Fruit fly (Drosophila melanogaster): ENCODE data around the gene CG9154.
A peak's percentile ranks its signal among the peaks of the same experiment; 100 is the strongest.

Gene CG9154

DNA sequence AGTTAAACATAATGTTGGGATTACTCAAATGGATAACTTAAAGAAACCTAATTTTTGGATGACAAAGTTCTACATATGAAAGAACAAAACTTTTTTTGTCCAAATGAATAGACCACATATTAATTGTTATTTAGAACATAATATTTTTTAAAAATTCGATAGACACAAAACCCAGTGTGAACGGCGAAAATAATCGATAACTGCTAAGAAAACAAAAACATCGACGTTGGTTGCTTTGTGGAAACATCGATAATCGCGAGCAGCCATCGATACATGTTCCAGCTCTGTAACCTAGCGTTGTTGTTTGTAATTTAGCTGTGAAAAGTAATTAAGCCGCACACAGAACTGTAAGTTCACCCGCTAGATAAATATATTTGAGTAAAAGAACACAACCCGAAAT, 19.9 kb downstream of the CG9154 start, which contains the start of gene CG9135 (continued):
- no peak for TF ChIP-seq Atf-2 (GFP tag; optimal IDR thresholded peaks at IDR 0.05)
- TF ChIP-seq bsh (GFP tag; optimal IDR thresholded peaks at IDR 0.05): no peak
- no peak for TF ChIP-seq lilli (GFP tag; optimal IDR thresholded peaks at IDR 0.05)
- no peak for TF ChIP-seq Camta (GFP tag; optimal IDR thresholded peaks at IDR 0.05)
- no peak for TF ChIP-seq CG18262 (tag; optimal IDR thresholded peaks at IDR 0.05)
- no peak for TF ChIP-seq run (tag; optimal IDR thresholded peaks at IDR 0.05)
- no peak for TF ChIP-seq twi (tag; optimal IDR thresholded peaks at IDR 0.05)
- peak; percentile 99 for TF ChIP-seq Bgb (GFP tag; IDR thresholded peaks at IDR 0.05; ENCODE audit: partially characterized antibody)
- peak; percentile 97 for TF ChIP-seq Doc3 (GFP tag; IDR thresholded peaks at IDR 0.05; ENCODE audit: partially characterized antibody)
- TF ChIP-seq sc (optimal IDR thresholded peaks at IDR 0.05): no peak
- no peak for TF ChIP-seq sc (GFP tag; optimal IDR thresholded peaks at IDR 0.05)
- no peak for TF ChIP-seq sim (GFP tag; IDR thresholded peaks at IDR 0.05)
- TF ChIP-seq TFAM (GFP tag; optimal IDR thresholded peaks at IDR 0.05): no peak
- no peak for TF ChIP-seq Atf3 (GFP tag; optimal IDR thresholded peaks at IDR 0.05)
- TF ChIP-seq CG3847 (GFP tag; IDR thresholded peaks at IDR 0.05): no peak
- TF ChIP-seq Dll (GFP tag; IDR thresholded peaks at IDR 0.05; ENCODE audit: partially characterized antibody): peak; percentile 96
- TF ChIP-seq usp (GFP tag; optimal IDR thresholded peaks at IDR 0.05): no peak
- no peak for TF ChIP-seq CG31365 (tag; optimal IDR thresholded peaks at IDR 0.05)
- TF ChIP-seq abd-A (tag; optimal IDR thresholded peaks at IDR 0.05): no peak
- no peak for TF ChIP-seq Sry-β (GFP tag; optimal IDR thresholded peaks at IDR 0.05)
- no peak for TF ChIP-seq ken (GFP tag; IDR thresholded peaks at IDR 0.05)
- no peak for TF ChIP-seq CG2678 (tag; optimal IDR thresholded peaks at IDR 0.05)
- TF ChIP-seq unc-4 (GFP tag; IDR thresholded peaks at IDR 0.05; ENCODE audit: partially characterized antibody): peak; percentile 99
- TF ChIP-seq zen (tag; optimal IDR thresholded peaks at IDR 0.05): peak; percentile 56
- no peak for TF ChIP-seq CG12155 (GFP tag; optimal IDR thresholded peaks at IDR 0.05)
- peak; percentile 35 for TF ChIP-seq Dek (tag; optimal IDR thresholded peaks at IDR 0.05)
- TF ChIP-seq CG18599 (GFP tag; optimal IDR thresholded peaks at IDR 0.05): no peak
- TF ChIP-seq hb (GFP tag; IDR thresholded peaks at IDR 0.05; ENCODE audit: partially characterized antibody): peak; percentile 99
- TF ChIP-seq CG16813 (GFP tag; IDR thresholded peaks at IDR 0.05; ENCODE audit: partially characterized antibody): peak; percentile 99
- TF ChIP-seq Hey (tag; optimal IDR thresholded peaks at IDR 0.05): no peak
- TF ChIP-seq H15 (GFP tag; IDR thresholded peaks at IDR 0.05): no peak
- no peak for TF ChIP-seq Nf-YA (GFP tag; IDR thresholded peaks at IDR 0.05)
- no peak for TF ChIP-seq CG10979 (tag; optimal IDR thresholded peaks at IDR 0.05)
- TF ChIP-seq CG31441 (GFP tag; IDR thresholded peaks at IDR 0.05): no peak
- TF ChIP-seq HHEX (GFP tag; optimal IDR thresholded peaks at IDR 0.05): no peak
- no peak for TF ChIP-seq h (optimal IDR thresholded peaks at IDR 0.05)
- TF ChIP-seq CG17359 (tag; optimal IDR thresholded peaks at IDR 0.05): no peak
- no peak for TF ChIP-seq ab (GFP tag; optimal IDR thresholded peaks at IDR 0.05)
- no peak for TF ChIP-seq cad (GFP tag; optimal IDR thresholded peaks at IDR 0.05)
- TF ChIP-seq zfh1 (GFP tag; IDR thresholded peaks at IDR 0.05): no peak
- no peak for TF ChIP-seq CG17912 (GFP tag; optimal IDR thresholded peaks at IDR 0.05)
- TF ChIP-seq Nf-YC (tag; optimal IDR thresholded peaks at IDR 0.05): no peak
- TF ChIP-seq CG16815 (GFP tag; optimal IDR thresholded peaks at IDR 0.05): no peak
- no peak for TF ChIP-seq scrt (GFP tag; optimal IDR thresholded peaks at IDR 0.05)
- TF ChIP-seq Atf6 (GFP tag; IDR thresholded peaks at IDR 0.05): no peak
- TF ChIP-seq wor (GFP tag; IDR thresholded peaks at IDR 0.05): no peak
- peak; percentile 98 for TF ChIP-seq chinmo (GFP tag; IDR thresholded peaks at IDR 0.05; ENCODE audit: partially characterized antibody)
- peak; percentile 99 for TF ChIP-seq vnd (GFP tag; IDR thresholded peaks at IDR 0.05; ENCODE audit: partially characterized antibody)
- peak; percentile 83 for TF ChIP-seq CG17802 (tag; optimal IDR thresholded peaks at IDR 0.05)
- TF ChIP-seq otp (GFP tag; IDR thresholded peaks at IDR 0.05): no peak
- TF ChIP-seq sd (tag; optimal IDR thresholded peaks at IDR 0.05): no peak
- no peak for TF ChIP-seq CHES-1-like (GFP tag; optimal IDR thresholded peaks at IDR 0.05)
